Worm (Caenorhabditis elegans) whole organism, L3 larva: ENCODE results near the gene F55A11.6.

ENCODE experiments used
- ceh-82 ChIP-seq: fragments of 150-350 bp; optimal IDR thresholded peaks from 2 replicates; lab custom pipeline; 2014; ENCODE audit warnings: missing biosample characterization, missing genetic modification characterization
- jun-1 ChIP-seq: fragments of 150-350 bp; optimal IDR thresholded peaks from 2 replicates; lab custom pipeline; 2014; ENCODE audit warnings: missing biosample characterization, missing genetic modification reagents, missing genetic modification characterization
- mdl-1 ChIP-seq: fragments of 150-350 bp; optimal IDR thresholded peaks from 2 replicates; lab custom pipeline; 2014; ENCODE audit warnings: missing biosample characterization, missing genetic modification characterization

- TF ChIP-seq ceh-82, result no peak
- TF ChIP-seq jun-1 (tag; lab: Kevin White, UChicago), result no peak
- no peak for TF ChIP-seq mdl-1 (tag; lab: Kevin White, UChicago)
These were observed 39.3 kb upstream of the F55A11.6 start for ce11 chrV:11737333-11737732.
